Worm (Caenorhabditis elegans) whole organism, early embryonic: ENCODE data around the gene C06B3.1.

ENCODE experiments used
- F13C5.2 ChIP-seq: sonication (generic microtip); optimal IDR thresholded peaks from 2 replicates; lab custom pipeline; 2017; ENCODE audit warnings: mild to moderate bottlenecking, missing genetic modification characterization, inconsistent platforms, missing compliant biosample characterization
- ama-1 ChIP-seq: fragments of 150-350 bp; optimal IDR thresholded peaks from 2 replicates; lab custom pipeline; 2014
- ceh-36 ChIP-seq: sonication (generic microtip); optimal IDR thresholded peaks from 2 replicates; lab custom pipeline; 2016; ENCODE audit warnings: missing genetic modification characterization, inconsistent platforms, missing compliant biosample characterization
- hmbx-1 ChIP-seq: sonication (generic microtip); optimal IDR thresholded peaks from 2 replicates; lab custom pipeline; 2016; ENCODE audit warnings: mild to moderate bottlenecking, missing genetic modification characterization, missing compliant biosample characterization
- hnd-1 ChIP-seq: sonication (generic microtip); optimal IDR thresholded peaks from 2 replicates; lab custom pipeline; 2016; ENCODE audit warnings: missing genetic modification characterization, missing compliant biosample characterization
- scrt-1 ChIP-seq: fragments of 200-800 bp; sonication (Bioruptor generic); IDR thresholded peaks from 2 replicates; pipeline ENCODE4 v1.3.6; 2022; ENCODE audit warnings: missing genetic modification characterization, missing compliant biosample characterization
- sea-1 ChIP-seq: fragments of 200-800 bp; sonication (Bioruptor generic); conservative IDR thresholded peaks from 2 replicates; pipeline ENCODE4 v1.3.6; 2022; ENCODE audit warnings: missing genetic modification characterization, missing compliant biosample characterization
- tbx-37 ChIP-seq: fragments of 200-800 bp; sonication (Bioruptor generic); conservative IDR thresholded peaks from 2 replicates; pipeline ENCODE4 v1.3.6; 2022; ENCODE audit warnings: missing genetic modification reagents, missing genetic modification characterization, missing compliant biosample characterization
- tra-4 ChIP-seq: sonication (generic microtip); optimal IDR thresholded peaks from 2 replicates; lab custom pipeline; 2017; ENCODE audit warnings: missing genetic modification characterization, missing compliant biosample characterization

DNA sequence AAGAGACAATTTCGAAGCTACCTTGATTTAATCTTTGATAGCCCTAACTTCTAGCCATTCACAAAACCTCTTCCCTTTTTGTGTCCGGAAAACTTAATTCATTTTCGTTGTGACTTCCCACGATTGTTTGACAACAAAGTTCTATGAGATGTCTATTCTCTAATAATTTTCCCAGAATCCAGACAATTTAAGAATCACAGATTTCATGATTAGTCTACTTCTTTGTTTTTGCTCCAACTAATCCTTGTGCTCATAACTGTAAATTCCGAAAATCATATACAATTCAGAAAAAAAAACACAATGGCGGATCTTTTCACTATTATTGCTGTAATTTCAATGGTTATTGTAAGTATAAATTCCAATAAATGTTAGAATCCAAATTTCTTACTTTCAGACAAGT is 40.1 kb upstream of the C06B3.1 start, which contains the start of gene srx-137:
- TF ChIP-seq tra-4 (tag; lab: Kevin White, UChicago): no peak
- TF ChIP-seq F13C5.2 (tag; lab: Kevin White, UChicago): no peak
- no peak for TF ChIP-seq ama-1 (lab: Kevin White, UChicago)
- no peak for TF ChIP-seq ceh-36
- no peak for TF ChIP-seq scrt-1
- TF ChIP-seq hnd-1 (tag; lab: Kevin White, UChicago): no peak
- no peak for TF ChIP-seq hmbx-1 (tag; lab: Kevin White, UChicago)
- TF ChIP-seq tbx-37 (GFP tag; lab: Robert Waterston, UW): no peak
- no peak for TF ChIP-seq sea-1
